Worm (Caenorhabditis elegans): Measurements from ENCODE around the gene dnj-23.

The dnj-23 gene

DNA sequence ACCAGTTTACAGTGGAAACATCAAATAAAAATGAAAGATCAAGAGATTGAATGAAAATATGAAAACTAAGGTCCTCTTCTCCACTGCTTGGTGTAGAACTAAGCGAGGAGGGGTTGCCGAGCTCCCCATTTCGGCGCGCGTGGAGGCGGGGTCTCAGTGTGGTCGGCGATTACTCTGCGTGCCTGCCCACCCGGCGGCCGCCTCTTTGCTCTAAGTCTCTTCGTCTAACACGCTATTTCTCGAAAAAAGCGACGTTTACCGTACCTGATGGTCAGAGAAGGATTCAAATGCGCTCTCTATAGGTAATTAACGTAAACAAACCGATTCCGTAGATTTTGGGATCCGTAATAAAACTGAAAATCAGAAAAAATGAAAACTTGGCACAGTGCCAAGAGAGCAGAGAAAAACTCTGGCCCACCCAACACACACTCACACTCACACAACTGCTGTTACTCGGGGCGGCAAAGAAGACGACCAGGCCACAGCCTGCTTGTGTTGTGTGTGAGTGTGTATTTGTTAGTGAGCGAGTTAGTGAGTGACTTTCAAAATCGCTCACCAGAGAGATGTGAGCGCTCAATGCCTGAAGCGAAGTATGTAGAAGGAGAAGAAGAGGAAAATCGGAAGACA is 46.7 kb downstream of the dnj-23 start:
- TF ChIP-seq nhr-77 (tag; optimal IDR thresholded peaks at IDR 0.05), result peak; percentile 68
- TF ChIP-seq mes-2 (tag; optimal IDR thresholded peaks at IDR 0.05; ENCODE audit: poor library complexity, severe bottlenecking), result peak; percentile 68
- TF ChIP-seq lin-13 (GFP tag; optimal IDR thresholded peaks at IDR 0.05), result peak; percentile 59
- TF ChIP-seq fos-1 (tag; optimal IDR thresholded peaks at IDR 0.05), result no peak
- peak; percentile 7 for TF ChIP-seq ceh-32 (tag; optimal IDR thresholded peaks at IDR 0.05; ENCODE audit: poor library complexity)
- no peak for TF ChIP-seq vab-7 (GFP tag; IDR thresholded peaks at IDR 0.05)
- TF ChIP-seq mxl-3 (GFP tag; optimal IDR thresholded peaks at IDR 0.05), result peak; percentile 5
- TF ChIP-seq hmg-1.1 (GFP tag; IDR thresholded peaks at IDR 0.05), result peak; percentile 90
- TF ChIP-seq nhr-11 (tag; optimal IDR thresholded peaks at IDR 0.05), result peak; percentile 76
- TF ChIP-seq hlh-30 (tag; optimal IDR thresholded peaks at IDR 0.05; ENCODE audit: insufficient read depth), result peak; percentile 71
- peak; percentile 53 for TF ChIP-seq tra-1 (GFP tag; IDR thresholded peaks at IDR 0.05)
- TF ChIP-seq nhr-42 (GFP tag; IDR thresholded peaks at IDR 0.05), result no peak
- TF ChIP-seq duxl-1 (tag; optimal IDR thresholded peaks at IDR 0.05; ENCODE audit: poor library complexity), result no peak
- TF ChIP-seq R02D3.7 (tag; optimal IDR thresholded peaks at IDR 0.05), result no peak
- no peak for TF ChIP-seq dmd-8 (GFP tag; IDR thresholded peaks at IDR 0.05)
- TF ChIP-seq egl-27 (tag; optimal IDR thresholded peaks at IDR 0.05), result peak; percentile 3
- TF ChIP-seq aha-1 (tag), result peak; percentile 97
- TF ChIP-seq arid-1 (GFP tag; conservative IDR thresholded peaks at IDR 0.05), result peak; percentile 28; the same call in 1 of the 2 replicates
- TF ChIP-seq rbr-2 (tag; optimal IDR thresholded peaks at IDR 0.05), result peak; percentile 87
- TF ChIP-seq dve-1 (tag; optimal IDR thresholded peaks at IDR 0.05; ENCODE audit: insufficient read depth), result peak; percentile 82
- TF ChIP-seq snpc-4 (tag; optimal IDR thresholded peaks at IDR 0.05), result no peak
- TF ChIP-seq T20F7.1 (GFP tag; optimal IDR thresholded peaks at IDR 0.05), result peak; percentile 52
- peak; percentile 63 for TF ChIP-seq nhr-28 (tag; optimal IDR thresholded peaks at IDR 0.05)
- TF ChIP-seq dmd-6 (GFP tag; IDR thresholded peaks at IDR 0.05), result peak; percentile 69
- 0 out of 2 replicates have a peak, but pooled peaks have one; percentile 28 for TF ChIP-seq snpc-1.2 (GFP tag; IDR thresholded peaks at IDR 0.05)
- no peak for TF ChIP-seq nhr-237 (tag; optimal IDR thresholded peaks at IDR 0.05)
- no peak for TF ChIP-seq ceh-82 (tag; optimal IDR thresholded peaks at IDR 0.05)
- TF ChIP-seq set-16 (GFP tag; IDR thresholded peaks at IDR 0.05), result peak; percentile 89
- no peak for TF ChIP-seq zfp-2 (tag; optimal IDR thresholded peaks at IDR 0.05)
- peak in 1 of 2 experiments; percentile 26 for TF ChIP-seq daf-16 (GFP tag; optimal IDR thresholded peaks at IDR 0.05)
- TF ChIP-seq daf-16 (tag; optimal IDR thresholded peaks at IDR 0.05), result peak; percentile 48
- TF ChIP-seq ztf-7 (tag; optimal IDR thresholded peaks at IDR 0.05), result no peak
- no peak for TF ChIP-seq tag-97 (GFP tag; IDR thresholded peaks at IDR 0.05)
- TF ChIP-seq nhr-102 (tag; optimal IDR thresholded peaks at IDR 0.05), result peak; percentile 20
- TF ChIP-seq unc-39 (tag; optimal IDR thresholded peaks at IDR 0.05), result no peak
- TF ChIP-seq lin-38 (GFP tag; IDR thresholded peaks at IDR 0.05), result peak; percentile 56; the same call in 1 of the 2 replicates
- TF ChIP-seq daf-19 (GFP tag; conservative IDR thresholded peaks at IDR 0.05), result peak; percentile 72; the same call in 1 of the 2 replicates
- peak; percentile 35 for TF ChIP-seq dpl-1 (GFP tag; optimal IDR thresholded peaks at IDR 0.05)
- TF ChIP-seq mdl-1 (tag; optimal IDR thresholded peaks at IDR 0.05), result peak; percentile 50 to 69
- TF ChIP-seq lin-1 (GFP tag; IDR thresholded peaks at IDR 0.05), result no peak; the same call in 1 of the 2 replicates
- TF ChIP-seq pha-4 (GFP tag; IDR thresholded peaks at IDR 0.05), result no peak
- TF ChIP-seq pha-4 (tag; optimal IDR thresholded peaks at IDR 0.05), result no peak
- TF ChIP-seq ctbp-1 (GFP tag; IDR thresholded peaks at IDR 0.05), result peak; percentile 71
- peak; percentile 66 for TF ChIP-seq F37D6.2 (tag; optimal IDR thresholded peaks at IDR 0.05)
- peak; percentile 72 to 76 for TF ChIP-seq lsy-2 (tag; optimal IDR thresholded peaks at IDR 0.05)
- TF ChIP-seq nhr-10 (tag; optimal IDR thresholded peaks at IDR 0.05), result peak; percentile 15
- TF ChIP-seq nhr-48 (tag; optimal IDR thresholded peaks at IDR 0.05), result peak; percentile 43
- TF ChIP-seq lin-39 (tag; optimal IDR thresholded peaks at IDR 0.05), result no peak
- TF ChIP-seq mep-1 (tag; optimal IDR thresholded peaks at IDR 0.05), result peak; percentile 89
- TF ChIP-seq hif-1 (tag; optimal IDR thresholded peaks at IDR 0.05), result peak in 1 of 2 experiments; percentile 74
- TF ChIP-seq hlh-11 (tag; optimal IDR thresholded peaks at IDR 0.05), result peak; percentile 92
